Worm (Caenorhabditis elegans) whole organism, L1 larva: ENCODE results near the gene rec-8.
A peak's percentile ranks its signal among the peaks of the same experiment; 100 is the strongest.

Source experiments
- C04F5.9 ChIP-seq: sonication (generic microtip); optimal IDR thresholded peaks from 2 replicates; lab custom pipeline; 2016; ENCODE audit warnings: missing genetic modification characterization, missing compliant biosample characterization
- F16B12.6 ChIP-seq: fragments of 150-350 bp; optimal IDR thresholded peaks from 2 replicates; lab custom pipeline; 2014; ENCODE audit warnings: missing biosample characterization, missing genetic modification characterization
- blmp-1 ChIP-seq: fragments of 150-350 bp; optimal IDR thresholded peaks from 2 replicates; lab custom pipeline; 2014; ENCODE audit warnings: missing biosample characterization, missing genetic modification characterization
- ceh-88 ChIP-seq: fragments of 200-800 bp; sonication (Bioruptor generic); IDR thresholded peaks from 2 replicates; pipeline ENCODE4 v1.3.6; 2022; ENCODE audit warnings: missing genetic modification characterization, missing compliant biosample characterization
- dsc-1 ChIP-seq: sonication (generic microtip); optimal IDR thresholded peaks from 2 replicates; lab custom pipeline; 2016; ENCODE audit warnings: mild to moderate bottlenecking, missing genetic modification characterization, missing compliant biosample characterization
- efl-1 ChIP-seq, 4 experiments: fragments of 150-350 bp; optimal IDR thresholded peaks in 3 of 4; peaks in 1 of 4; 1 replicate in 1 of 4; 2 replicates in 3 of 4; lab custom pipeline; 2014; ENCODE audit warnings: missing biosample characterization in 2 of 4, missing genetic modification characterization in 2 of 4, missing genetic modification reagents in 2 of 4
- efl-3 ChIP-seq: fragments of 200-800 bp; sonication (Bioruptor generic); optimal IDR thresholded peaks from 2 replicates; lab custom pipeline; 2018; ENCODE audit warnings: mild to moderate bottlenecking, missing genetic modification characterization, missing compliant biosample characterization
- ets-5 ChIP-seq: fragments of 200-800 bp; sonication (Bioruptor generic); IDR thresholded peaks from 2 replicates; pipeline ENCODE4 v1.3.6; 2022; ENCODE audit warnings: missing genetic modification characterization, missing compliant biosample characterization
- fkh-8 ChIP-seq: sonication (generic microtip); optimal IDR thresholded peaks from 2 replicates; lab custom pipeline; 2016; ENCODE audit warnings: mild to moderate bottlenecking, missing genetic modification characterization, missing compliant biosample characterization
- grh-1 ChIP-seq: fragments of 200-800 bp; sonication (Bioruptor generic); IDR thresholded peaks from 2 replicates; pipeline ENCODE4 v1.3.6; 2022; ENCODE audit warnings: missing genetic modification reagents, missing genetic modification characterization, missing compliant biosample characterization
- lin-35 ChIP-seq, 2 experiments: fragments of 150-350 bp; optimal IDR thresholded peaks; 2 replicates each; lab custom pipeline; 2014; ENCODE audit warnings: missing biosample characterization in 2 of 2, missing genetic modification characterization in 2 of 2, missing genetic modification reagents in 2 of 2
- nhr-12 ChIP-seq: sonication (generic microtip); optimal IDR thresholded peaks from 2 replicates; lab custom pipeline; 2017; ENCODE audit warnings: missing biosample characterization, missing genetic modification characterization
- nhr-237 ChIP-seq: fragments of 150-350 bp; optimal IDR thresholded peaks from 2 replicates; lab custom pipeline; 2014; ENCODE audit warnings: missing biosample characterization, missing genetic modification characterization
- nhr-85 ChIP-seq: sonication (generic microtip); peaks from one replicate; lab custom pipeline; 2016; ENCODE audit warnings: missing genetic modification characterization, inconsistent platforms, missing compliant biosample characterization
- nhr-90 ChIP-seq: sonication (generic microtip); optimal IDR thresholded peaks from 2 replicates; lab custom pipeline; 2016; ENCODE audit warnings: mild to moderate bottlenecking, missing genetic modification characterization, missing compliant biosample characterization; ENCODE audit not compliant: poor library complexity
- pax-3 ChIP-seq: fragments of 200-800 bp; sonication (Bioruptor generic); optimal IDR thresholded peaks from 2 replicates; lab custom pipeline; 2018; ENCODE audit warnings: mild to moderate bottlenecking, missing genetic modification characterization, moderate library complexity, missing compliant biosample characterization
- rnt-1 ChIP-seq: sonication (generic microtip); optimal IDR thresholded peaks from 2 replicates; lab custom pipeline; 2016; ENCODE audit warnings: mild to moderate bottlenecking, missing genetic modification characterization, moderate library complexity, missing compliant biosample characterization
- snu-23 ChIP-seq: sonication (generic microtip); optimal IDR thresholded peaks from 2 replicates; lab custom pipeline; 2016; ENCODE audit warnings: missing genetic modification characterization, missing compliant biosample characterization
- sptf-1 ChIP-seq: fragments of 150-350 bp; optimal IDR thresholded peaks from 2 replicates; lab custom pipeline; 2014; ENCODE audit warnings: missing biosample characterization, missing genetic modification characterization
- xbp-1 ChIP-seq: sonication (generic microtip); optimal IDR thresholded peaks from 2 replicates; lab custom pipeline; 2016; ENCODE audit warnings: missing genetic modification characterization, missing compliant biosample characterization
- zag-1 ChIP-seq: fragments of 150-350 bp; optimal IDR thresholded peaks from 2 replicates; lab custom pipeline; 2014; ENCODE audit warnings: missing biosample characterization, missing genetic modification characterization
- ztf-11 ChIP-seq, 2 experiments: sonication (generic microtip); optimal IDR thresholded peaks; 2 replicates each; lab custom pipeline; 2016 to 2017; ENCODE audit warnings: missing genetic modification characterization in 2 of 2, missing biosample characterization in 1 of 2, missing compliant biosample characterization in 1 of 2

Gene rec-8

ce11 chrIV:13303442-13303841 is 49.6 kb downstream of the rec-8 start, which contains the start of gene Y67H2A.7:
Gene Y67H2A.7, plus strand, starts transcription at chrIV:13303742.
- TF ChIP-seq nhr-85 (tag; lab: Kevin White, UChicago), result peak; percentile 46
- TF ChIP-seq lin-35 (GFP tag; optimal IDR thresholded peaks at IDR 0.05; lab: Kevin White, UChicago), result no peak
- no peak for TF ChIP-seq nhr-12 (tag; lab: Kevin White, UChicago)
- no peak for TF ChIP-seq efl-3 (GFP tag; lab: Kevin White, UChicago)
- TF ChIP-seq C04F5.9 (tag; lab: Kevin White, UChicago), result no peak

ce11 chrIV:13300591-13300990 is 52.4 kb downstream of the rec-8 start, which contains the start of gene csn-6:
Gene csn-6, plus strand, starts transcription at chrIV:13300824.
- no peak for TF ChIP-seq efl-1 (optimal IDR thresholded peaks at IDR 0.05; lab: Kevin White, UChicago)
- TF ChIP-seq efl-1 (GFP tag; optimal IDR thresholded peaks at IDR 0.05 in 1 of 2; lab: Kevin White, UChicago), result peak in 1 of 2 experiments; percentile 78
- TF ChIP-seq snu-23 (GFP tag; lab: Kevin White, UChicago), result no peak
- no peak for TF ChIP-seq xbp-1 (tag; lab: Kevin White, UChicago)

- 0 out of 2 replicates have a peak, but pooled peaks have one; percentile 7 for TF ChIP-seq grh-1 (GFP tag; lab: Robert Waterston, UW)
- TF ChIP-seq ztf-11 (tag; optimal IDR thresholded peaks at IDR 0.05; lab: Kevin White, UChicago), result no peak
- TF ChIP-seq, all 84 proteins: peak for 1
Measured at ce11 chrIV:13300109-13300508, 52.9 kb downstream of the rec-8 start, which contains the start of gene kdp-1. Gene kdp-1, plus strand, starts transcription at chrIV:13300188.

DNA sequence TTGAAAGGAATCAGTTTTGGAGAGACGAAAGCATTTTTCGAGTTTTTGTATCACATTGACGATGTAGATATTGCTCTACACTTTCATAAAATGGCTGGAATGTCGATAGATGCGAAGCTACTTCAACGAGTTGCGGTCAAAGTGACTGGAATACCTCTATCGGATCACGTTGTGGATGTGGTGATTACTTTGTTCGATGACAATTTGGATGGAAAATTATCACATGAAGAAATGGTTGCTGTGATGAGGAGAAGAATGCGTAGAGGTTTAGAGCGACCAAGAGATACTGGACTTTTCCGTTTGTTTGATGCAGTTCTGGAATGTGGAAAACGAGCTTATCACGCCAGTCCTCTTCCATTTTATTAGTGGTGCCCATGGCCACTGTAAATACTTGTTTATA is 53.3 kb downstream of the rec-8 start:
- TF ChIP-seq dsc-1 (tag; lab: Kevin White, UChicago), result no peak
- TF ChIP-seq zag-1, result no peak
- TF ChIP-seq nhr-237 (tag; lab: Kevin White, UChicago), result no peak
- no peak for TF ChIP-seq nhr-90
- TF ChIP-seq rnt-1 (tag; lab: Kevin White, UChicago), result no peak
- TF ChIP-seq ets-5 (GFP tag; lab: Robert Waterston, UW), result no peak
- TF ChIP-seq sptf-1 (tag; lab: Kevin White, UChicago), result no peak
- TF ChIP-seq ceh-88 (GFP tag; lab: Robert Waterston, UW), result no peak
- TF ChIP-seq F16B12.6, result no peak
- no peak for TF ChIP-seq pax-3 (tag; lab: Kevin White, UChicago)
- no peak for TF ChIP-seq fkh-8 (tag; lab: Kevin White, UChicago)
- TF ChIP-seq blmp-1 (tag; lab: Kevin White, UChicago), result no peak
